Worm (Caenorhabditis elegans) whole organism, L2 larva: ENCODE results near the gene T19C9.8.

Source experiments
- R02D3.7 ChIP-seq: fragments of 150-350 bp; optimal IDR thresholded peaks from 2 replicates; lab custom pipeline; 2014; ENCODE audit warnings: missing biosample characterization, missing genetic modification characterization
- aly-2 ChIP-seq: fragments of 150-350 bp; optimal IDR thresholded peaks from 2 replicates; lab custom pipeline; 2014; ENCODE audit warnings: missing biosample characterization, missing genetic modification characterization
- elt-1 ChIP-seq: fragments of 150-350 bp; optimal IDR thresholded peaks from 2 replicates; lab custom pipeline; 2014; ENCODE audit warnings: missing biosample characterization, missing genetic modification characterization
- elt-3 ChIP-seq: sonication (generic microtip); optimal IDR thresholded peaks from 2 replicates; lab custom pipeline; 2017; ENCODE audit warnings: missing biosample characterization, missing genetic modification characterization
- fos-1 ChIP-seq: fragments of 150-350 bp; optimal IDR thresholded peaks from 2 replicates; lab custom pipeline; 2014; ENCODE audit warnings: missing biosample characterization, missing genetic modification characterization
- lin-13 ChIP-seq: fragments of 150-350 bp; optimal IDR thresholded peaks from 2 replicates; lab custom pipeline; 2014; ENCODE audit warnings: missing biosample characterization, missing genetic modification reagents, missing genetic modification characterization
- lsy-2 ChIP-seq, 2 experiments: fragments of 150-350 bp in 1 of 2; sonication (generic microtip) in 1 of 2; optimal IDR thresholded peaks; 2 replicates each; lab custom pipeline; 2014 to 2017; ENCODE audit warnings: missing biosample characterization in 2 of 2, missing genetic modification characterization in 2 of 2
- nhr-12 ChIP-seq: fragments of 150-350 bp; optimal IDR thresholded peaks from 2 replicates; lab custom pipeline; 2014; ENCODE audit warnings: missing biosample characterization, missing genetic modification characterization
- nhr-23 ChIP-seq: fragments of 150-350 bp; optimal IDR thresholded peaks from 2 replicates; lab custom pipeline; 2014; ENCODE audit warnings: missing biosample characterization, missing genetic modification reagents, missing genetic modification characterization
- nhr-237 ChIP-seq: fragments of 150-350 bp; optimal IDR thresholded peaks from 2 replicates; lab custom pipeline; 2014; ENCODE audit warnings: missing biosample characterization, missing genetic modification characterization
- snpc-4 ChIP-seq: fragments of 150-350 bp; optimal IDR thresholded peaks from 2 replicates; lab custom pipeline; 2014; ENCODE audit warnings: missing biosample characterization, missing genetic modification characterization
- unc-62 ChIP-seq: fragments of 150-350 bp; optimal IDR thresholded peaks from 2 replicates; lab custom pipeline; 2014; ENCODE audit warnings: missing biosample characterization, missing genetic modification reagents, missing genetic modification characterization
- zag-1 ChIP-seq: fragments of 150-350 bp; optimal IDR thresholded peaks from 2 replicates; lab custom pipeline; 2014; ENCODE audit warnings: missing biosample characterization, missing genetic modification characterization
- ztf-1 ChIP-seq: fragments of 200-800 bp; sonication (Bioruptor generic); conservative IDR thresholded peaks from 2 replicates; pipeline ENCODE4 v1.3.6; 2022; ENCODE audit warnings: missing genetic modification characterization, missing compliant biosample characterization

ce11 chrV:17258868-17259267 lies 20.0 kb downstream of the T19C9.8 start, which contains the start of gene fbxa-85:
- TF ChIP-seq lsy-2 (tag; optimal IDR thresholded peaks at IDR 0.05; lab: Kevin White, UChicago) (no peak), elt-1 (tag; lab: Kevin White, UChicago) (no peak), fos-1 (tag; lab: Kevin White, UChicago) (no peak), elt-3 (no peak), snpc-4 (tag; lab: Kevin White, UChicago) (no peak), aly-2 (tag; lab: Kevin White, UChicago) (no peak), unc-62 (GFP tag; lab: Kevin White, UChicago) (no peak), nhr-12 (tag; lab: Kevin White, UChicago) (no peak), ztf-1 (GFP tag; lab: Robert Waterston, UW) (no peak), zag-1 (tag; lab: Kevin White, UChicago) (no peak), lin-13 (GFP tag; lab: Kevin White, UChicago) (no peak), nhr-237 (tag; lab: Kevin White, UChicago) (no peak), R02D3.7 (tag; lab: Kevin White, UChicago) (no peak), nhr-23 (tag; lab: Kevin White, UChicago) (no peak)
